Worm (Caenorhabditis elegans): Measurements from ENCODE around the gene srx-1.
A peak's percentile ranks its signal among the peaks of the same experiment; 100 is the strongest.

Gene srx-1

DNA sequence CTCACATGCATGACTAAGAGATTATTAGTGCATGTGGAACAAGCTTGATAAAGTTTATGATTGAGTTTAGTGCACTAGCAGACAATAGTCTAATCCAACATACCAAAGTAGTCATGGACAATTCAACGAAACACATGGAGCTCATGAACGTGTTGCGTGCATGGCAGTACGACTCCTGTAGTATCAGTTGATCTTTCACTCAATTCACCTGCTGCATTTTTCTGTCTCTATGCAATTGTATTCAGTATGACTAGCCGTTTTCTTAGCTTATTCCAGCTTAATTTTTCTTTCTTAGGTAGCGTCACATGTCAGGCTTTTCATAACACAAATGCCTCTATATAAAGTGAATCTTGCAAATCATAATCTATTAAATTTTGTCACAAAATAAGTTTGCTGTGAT lies at the start of gene srx-1:
Gene srx-1, plus strand, starts transcription at position 382 of the 400 bp plus-strand sequence.
- TF ChIP-seq unc-62 (GFP tag; optimal IDR thresholded peaks at IDR 0.05 in 1 of 2) (peak in 1 of 2 experiments; percentile 98), unc-62 (tag; optimal IDR thresholded peaks at IDR 0.05) (no peak), nhr-11 (tag; optimal IDR thresholded peaks at IDR 0.05) (no peak), lsy-2 (tag; optimal IDR thresholded peaks at IDR 0.05) (no peak)

DNA sequence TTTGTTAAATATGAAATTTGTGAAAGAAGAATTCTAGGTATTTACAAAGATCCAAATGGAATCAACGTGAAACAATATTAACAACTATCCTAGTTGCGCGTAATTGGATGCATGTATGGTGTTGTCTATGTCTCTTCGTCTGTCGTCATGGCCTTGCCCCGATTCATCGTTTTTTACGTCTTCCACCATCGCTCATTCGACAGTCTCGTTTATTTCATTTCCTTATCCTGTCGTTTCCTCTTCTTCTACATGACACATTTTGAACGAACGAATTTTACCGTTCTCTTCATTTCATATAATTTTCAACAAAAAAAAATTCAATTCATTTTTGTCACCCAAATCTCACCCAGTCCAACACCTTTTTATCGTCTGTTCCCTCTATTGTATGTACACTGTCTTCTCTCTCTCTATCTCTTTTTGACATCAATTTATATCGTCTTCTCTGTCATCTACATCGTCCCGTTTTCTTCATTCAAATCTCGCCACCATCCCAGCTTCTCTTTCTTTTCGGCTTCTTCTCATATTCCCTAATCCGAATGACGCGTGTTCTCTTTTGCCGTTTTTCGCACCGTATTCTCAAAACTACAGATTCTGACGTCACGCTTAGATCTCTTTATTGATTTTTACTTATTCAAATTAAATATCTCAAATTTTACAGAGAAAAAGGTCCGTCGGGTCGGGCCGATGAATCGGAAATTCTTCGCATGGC lies 46.9 kb upstream of the srx-1 start, which contains the start of gene ttc-17:
Gene ttc-17, plus strand, starts transcription at position 659 of the 709 bp plus-strand sequence.
- TF ChIP-seq jun-1 (tag; optimal IDR thresholded peaks at IDR 0.05) (no peak), nhr-102 (tag; optimal IDR thresholded peaks at IDR 0.05) (no peak), snpc-1.2 (GFP tag; IDR thresholded peaks at IDR 0.05) (0 out of 2 replicates have a peak, but pooled peaks have one; percentile 29), ZK337.2 (GFP tag; IDR thresholded peaks at IDR 0.05) (no peak), ctbp-1 (GFP tag; IDR thresholded peaks at IDR 0.05) (no peak), lir-3 (tag; optimal IDR thresholded peaks at IDR 0.05) (no peak), daf-19 (GFP tag; conservative IDR thresholded peaks at IDR 0.05) (no peak), hlh-30 (tag; optimal IDR thresholded peaks at IDR 0.05; ENCODE audit: insufficient read depth) (peak; percentile 26), ama-1 (optimal IDR thresholded peaks at IDR 0.05) (no peak), mdt-29 (GFP tag; IDR thresholded peaks at IDR 0.05) (no peak), nhr-6 (tag; optimal IDR thresholded peaks at IDR 0.05) (no peak), daf-8 (GFP tag; IDR thresholded peaks at IDR 0.05) (no peak), spr-3 (GFP tag; optimal IDR thresholded peaks at IDR 0.05) (no peak), dmd-6 (GFP tag; IDR thresholded peaks at IDR 0.05) (no peak), lin-13 (GFP tag; optimal IDR thresholded peaks at IDR 0.05) (no peak), nhr-25 (tag; optimal IDR thresholded peaks at IDR 0.05; ENCODE audit: borderline replicate concordance, insufficient read depth) (peak; percentile 69), unc-62 (GFP tag; optimal IDR thresholded peaks at IDR 0.05 in 1 of 2) (peak in 1 of 2 experiments; percentile 16), unc-62 (tag; optimal IDR thresholded peaks at IDR 0.05) (no peak)

DNA sequence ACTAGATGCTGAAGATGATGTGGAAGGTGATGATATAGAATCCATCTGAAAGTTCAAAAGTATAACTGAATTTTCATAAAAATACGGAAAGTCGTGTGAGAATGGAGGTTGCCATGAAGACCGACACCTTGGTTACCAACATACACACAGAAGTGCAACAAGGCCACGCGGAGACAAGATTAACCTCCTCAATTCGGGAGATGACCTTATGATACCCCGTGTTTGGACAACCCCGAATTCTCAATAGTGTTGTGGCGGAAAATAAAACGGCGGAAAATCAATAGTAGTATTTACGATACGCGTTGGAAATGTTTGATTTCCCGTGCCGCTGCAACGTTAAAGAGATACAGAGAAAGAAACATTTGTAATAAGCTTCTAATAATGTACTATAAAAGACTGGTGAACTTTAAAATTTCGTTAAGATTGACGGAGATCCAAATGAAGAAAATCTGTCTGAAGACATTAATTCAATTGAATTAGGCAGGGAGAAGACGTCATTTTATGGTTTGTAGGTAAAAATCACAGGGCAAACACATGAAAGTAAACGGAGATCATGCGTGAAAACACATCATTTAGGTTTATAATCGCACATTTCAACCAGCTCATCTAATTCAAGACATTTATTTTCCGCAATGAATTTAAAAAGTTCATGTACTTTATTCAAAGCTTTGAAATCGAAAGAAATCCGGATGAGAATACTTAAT lies 39.3 kb upstream of the srx-1 start, which contains the start of gene nhr-44:
Gene nhr-44, minus strand, starts transcription at position 51 of the 704 bp plus-strand sequence.
- TF ChIP-seq nhr-48 (tag; optimal IDR thresholded peaks at IDR 0.05) (no peak), dmd-6 (GFP tag; IDR thresholded peaks at IDR 0.05) (no peak), aha-1 (tag) (peak; percentile 76), hlh-30 (tag; optimal IDR thresholded peaks at IDR 0.05; ENCODE audit: insufficient read depth) (peak; percentile 46), nhr-41 (GFP tag; IDR thresholded peaks at IDR 0.05) (no peak), T20F7.1 (GFP tag; optimal IDR thresholded peaks at IDR 0.05) (no peak), ces-1 (GFP tag; optimal IDR thresholded peaks at IDR 0.05) (no peak), ceh-62 (tag; optimal IDR thresholded peaks at IDR 0.05) (no peak), ZK546.5 (tag; optimal IDR thresholded peaks at IDR 0.05) (no peak), daf-16 (GFP tag; optimal IDR thresholded peaks at IDR 0.05) (no peak), daf-16 (tag; optimal IDR thresholded peaks at IDR 0.05) (peak; percentile 8), zag-1 (tag; optimal IDR thresholded peaks at IDR 0.05) (no peak), nhr-10 (tag; optimal IDR thresholded peaks at IDR 0.05) (no peak), nhr-25 (tag; optimal IDR thresholded peaks at IDR 0.05; ENCODE audit: borderline replicate concordance, insufficient read depth) (no peak)

DNA sequence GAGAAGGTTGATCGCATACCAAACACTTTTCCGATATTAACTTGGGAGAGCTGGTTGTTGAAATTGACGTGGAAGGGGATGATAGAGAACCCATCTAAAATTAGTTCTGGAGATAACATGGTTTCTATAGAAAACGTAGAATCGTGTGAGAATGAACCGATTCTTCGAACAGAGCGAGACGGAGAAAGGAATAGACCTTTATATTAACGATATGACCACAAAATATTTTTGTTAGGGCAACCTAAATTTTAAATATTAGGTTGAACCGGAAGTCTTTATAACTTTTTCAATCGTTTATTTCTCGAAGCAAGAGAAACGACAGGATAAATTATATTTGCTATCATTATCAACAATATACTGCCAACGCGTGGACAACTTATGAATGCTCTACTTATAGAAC lies 37.4 kb upstream of the srx-1 start, which contains the start of gene nhr-219:
Gene nhr-219, minus strand, starts transcription at position 101 of the 400 bp plus-strand sequence.
- no peak for TF ChIP-seq mxl-2 (GFP tag; conservative IDR thresholded peaks at IDR 0.05)
- TF ChIP-seq daf-19 (GFP tag; conservative IDR thresholded peaks at IDR 0.05) = no peak
- TF ChIP-seq hlh-11 (tag; optimal IDR thresholded peaks at IDR 0.05) = no peak
- peak in 1 of 2 experiments; percentile 28 for TF ChIP-seq unc-62 (GFP tag; optimal IDR thresholded peaks at IDR 0.05 in 1 of 2)
- TF ChIP-seq unc-62 (tag; optimal IDR thresholded peaks at IDR 0.05) = no peak
- TF ChIP-seq fos-1 (tag; optimal IDR thresholded peaks at IDR 0.05) = no peak
- no peak for TF ChIP-seq T20F7.1 (GFP tag; optimal IDR thresholded peaks at IDR 0.05)
